Fruit fly (Drosophila melanogaster) whole organism: ENCODE results near the gene COX5A.
A peak's percentile ranks its signal among the peaks of the same experiment; 100 is the strongest.

Source experiments
- CG8478 ChIP-seq: fragments of >200 bp; optimal IDR thresholded peaks from 2 replicates; lab custom pipeline; 2018; ENCODE audit warnings: inconsistent platforms
- Dll ChIP-seq: fragments of >200 bp; optimal IDR thresholded peaks from 2 replicates; lab custom pipeline; 2017
- EcR ChIP-seq, 2 experiments: fragments of >200 bp; optimal IDR thresholded peaks; 2 replicates each; lab custom pipeline; 2017; ENCODE audit warnings: missing biosample characterization in 2 of 2, missing genetic modification characterization in 2 of 2, missing genetic modification reagents in 2 of 2
- pan ChIP-seq: fragments of >200 bp; optimal IDR thresholded peaks from 2 replicates; lab custom pipeline; 2017
- psq ChIP-seq: fragments of >200 bp; optimal IDR thresholded peaks from 2 replicates; lab custom pipeline; 2017
- usp ChIP-seq: fragments of >200 bp; optimal IDR thresholded peaks from 2 replicates; lab custom pipeline; 2017; ENCODE audit warnings: missing biosample characterization, missing genetic modification characterization, mixed read lengths

COX5A gene

dm6 chr3R:11818930-11819639, at the start of gene COX5A, which contains the start of gene glo:
TSS of gene COX5A (plus strand) at chr3R:11819359.
TSS of gene glo (minus strand) at chr3R:11819420.
- no peak for TF ChIP-seq EcR (GFP tag; optimal IDR thresholded peaks at IDR 0.05; lab: Kevin White, UChicago)
- TF ChIP-seq usp (GFP tag; lab: Kevin White, UChicago): no peak
- TF ChIP-seq Dll (lab: Kevin White, UChicago): no peak
- TF ChIP-seq pan (lab: Kevin White, UChicago): no peak
- no peak for TF ChIP-seq CG8478 (lab: Kevin White, UChicago)
- no peak for TF ChIP-seq psq (lab: Kevin White, UChicago)

- no peak for TF ChIP-seq pan (lab: Kevin White, UChicago)
- no peak for TF ChIP-seq CG8478 (lab: Kevin White, UChicago)
- TF ChIP-seq Dll (lab: Kevin White, UChicago): no peak
- TF ChIP-seq psq (lab: Kevin White, UChicago): no peak
- TF ChIP-seq usp (GFP tag; lab: Kevin White, UChicago): no peak
- TF ChIP-seq EcR (GFP tag; optimal IDR thresholded peaks at IDR 0.05; lab: Kevin White, UChicago): no peak
These were observed 48.4 kb upstream of the COX5A start for dm6 chr3R:11770733-11771132.

dm6 chr3R:11771492-11771891, 47.7 kb upstream of the COX5A start:
- TF ChIP-seq EcR (GFP tag; optimal IDR thresholded peaks at IDR 0.05; lab: Kevin White, UChicago): no peak
- no peak for TF ChIP-seq usp (GFP tag; lab: Kevin White, UChicago)
- no peak for TF ChIP-seq Dll (lab: Kevin White, UChicago)
- no peak for TF ChIP-seq psq (lab: Kevin White, UChicago)
- TF ChIP-seq CG8478 (lab: Kevin White, UChicago): no peak
- TF ChIP-seq pan (lab: Kevin White, UChicago): no peak

dm6 chr3R:11772181-11772827, 46.9 kb upstream of the COX5A start:
- TF ChIP-seq psq (lab: Kevin White, UChicago) (no peak), pan (lab: Kevin White, UChicago) (no peak), CG8478 (lab: Kevin White, UChicago) (no peak), usp (GFP tag; lab: Kevin White, UChicago) (no peak), Dll (lab: Kevin White, UChicago) (no peak)

- no peak for TF ChIP-seq usp (GFP tag; lab: Kevin White, UChicago)
- no peak for TF ChIP-seq psq (lab: Kevin White, UChicago)
- TF ChIP-seq CG8478 (lab: Kevin White, UChicago): no peak
- peak; percentile 91 for TF ChIP-seq Dll (lab: Kevin White, UChicago)
These were observed 45.7 kb upstream of the COX5A start for dm6 chr3R:11773325-11773998.

- TF ChIP-seq psq (lab: Kevin White, UChicago): no peak
- TF ChIP-seq usp (GFP tag; lab: Kevin White, UChicago): no peak
- no peak for TF ChIP-seq Dll (lab: Kevin White, UChicago)
- no peak for TF ChIP-seq CG8478 (lab: Kevin White, UChicago)
- no peak for TF ChIP-seq pan (lab: Kevin White, UChicago)
- TF ChIP-seq EcR (GFP tag; optimal IDR thresholded peaks at IDR 0.05; lab: Kevin White, UChicago): no peak
These were observed 45.2 kb upstream of the COX5A start for dm6 chr3R:11773999-11774397.

dm6 chr3R:11775207-11775606, 44.0 kb upstream of the COX5A start:
- no peak for TF ChIP-seq CG8478 (lab: Kevin White, UChicago)
- no peak for TF ChIP-seq pan (lab: Kevin White, UChicago)
- no peak for TF ChIP-seq EcR (GFP tag; optimal IDR thresholded peaks at IDR 0.05; lab: Kevin White, UChicago)
- no peak for TF ChIP-seq Dll (lab: Kevin White, UChicago)
- no peak for TF ChIP-seq usp (GFP tag; lab: Kevin White, UChicago)
- no peak for TF ChIP-seq psq (lab: Kevin White, UChicago)

dm6 chr3R:11776068-11776767, 42.9 kb upstream of the COX5A start:
- TF ChIP-seq psq (lab: Kevin White, UChicago): no peak

- TF ChIP-seq Dll (lab: Kevin White, UChicago) (no peak), CG8478 (lab: Kevin White, UChicago) (no peak), usp (GFP tag; lab: Kevin White, UChicago) (no peak), pan (lab: Kevin White, UChicago) (no peak), psq (lab: Kevin White, UChicago) (no peak), EcR (GFP tag; optimal IDR thresholded peaks at IDR 0.05; lab: Kevin White, UChicago) (no peak)
These were observed 42.1 kb upstream of the COX5A start for dm6 chr3R:11777058-11777457.

dm6 chr3R:11778012-11778865, 40.9 kb upstream of the COX5A start:
- TF ChIP-seq CG8478 (lab: Kevin White, UChicago) (no peak), psq (lab: Kevin White, UChicago) (no peak), pan (lab: Kevin White, UChicago) (peak; percentile 97), EcR (GFP tag; optimal IDR thresholded peaks at IDR 0.05; lab: Kevin White, UChicago) (no peak), usp (GFP tag; lab: Kevin White, UChicago) (no peak), Dll (lab: Kevin White, UChicago) (peak; percentile 35)
